Worm (Caenorhabditis elegans) whole organism, L4 larva: Measurements from ENCODE around the gene ykt-6.
A peak's percentile ranks its signal among the peaks of the same experiment; 100 is the strongest.

Experiments
- D1046.2 ChIP-seq: fragments of 200-800 bp; sonication (Bioruptor generic); IDR thresholded peaks from 2 replicates; pipeline ENCODE4 v1.3.6; 2022; ENCODE audit warnings: missing genetic modification characterization, missing compliant biosample characterization
- F10B5.3 ChIP-seq: sonication (generic microtip); optimal IDR thresholded peaks from 2 replicates; lab custom pipeline; 2016; ENCODE audit warnings: mild to moderate bottlenecking, missing genetic modification characterization, missing compliant biosample characterization
- R02D3.7 ChIP-seq: fragments of 150-350 bp; sonication (generic microtip); optimal IDR thresholded peaks from 3 replicates; lab custom pipeline; 2014; ENCODE audit warnings: missing biosample characterization, missing genetic modification characterization
- Y5F2A.4 ChIP-seq: fragments of 200-800 bp; sonication (Bioruptor generic); optimal IDR thresholded peaks from 2 replicates; lab custom pipeline; 2018; ENCODE audit warnings: mild to moderate bottlenecking, missing genetic modification characterization, missing compliant biosample characterization
- ZK337.2 ChIP-seq: fragments of 200-800 bp; sonication (Bioruptor generic); IDR thresholded peaks from 2 replicates; pipeline ENCODE4 v1.3.6; 2022; ENCODE audit warnings: missing genetic modification reagents, missing genetic modification characterization, missing compliant biosample characterization
- ZK546.5 ChIP-seq, 2 experiments: sonication (generic microtip); optimal IDR thresholded peaks; 2 replicates each; lab custom pipeline; 2017; ENCODE audit warnings: missing biosample characterization in 2 of 2, missing genetic modification characterization in 2 of 2
- ama-1 ChIP-seq: fragments of 150-350 bp; optimal IDR thresholded peaks from 2 replicates; lab custom pipeline; 2014; ENCODE audit warnings: inconsistent platforms, mixed read lengths
- attf-4 ChIP-seq: sonication (generic microtip); optimal IDR thresholded peaks from 3 replicates; lab custom pipeline; 2017; ENCODE audit warnings: missing biosample characterization, missing genetic modification characterization
- ceh-20 ChIP-seq: fragments of 200-800 bp; sonication (Bioruptor generic); IDR thresholded peaks from 2 replicates; pipeline ENCODE4 v1.3.6; 2022; ENCODE audit warnings: missing genetic modification reagents, missing genetic modification characterization, missing compliant biosample characterization
- ceh-28 ChIP-seq: fragments of 150-350 bp; optimal IDR thresholded peaks from 2 replicates; lab custom pipeline; 2014; ENCODE audit warnings: missing biosample characterization, missing genetic modification reagents, missing genetic modification characterization
- ceh-32 ChIP-seq: sonication (generic microtip); optimal IDR thresholded peaks from 2 replicates; lab custom pipeline; 2016; ENCODE audit warnings: mild to moderate bottlenecking, missing genetic modification characterization, missing compliant biosample characterization; ENCODE audit not compliant: poor library complexity
- ceh-62 ChIP-seq: sonication (generic microtip); optimal IDR thresholded peaks from 2 replicates; lab custom pipeline; 2017; ENCODE audit warnings: missing biosample characterization, missing genetic modification characterization
- cey-2 ChIP-seq: sonication (generic microtip); optimal IDR thresholded peaks from 3 replicates; lab custom pipeline; 2017; ENCODE audit warnings: missing genetic modification characterization, mild to moderate bottlenecking, missing compliant biosample characterization, antibody characterized with exemption, borderline replicate concordance; ENCODE audit not compliant: insufficient read depth
- dmd-6 ChIP-seq: fragments of 200-800 bp; sonication (Bioruptor generic); IDR thresholded peaks from 2 replicates; pipeline ENCODE4 v1.3.6; 2022; ENCODE audit warnings: missing genetic modification reagents, missing genetic modification characterization, missing compliant biosample characterization
- dmd-9 ChIP-seq: fragments of 200-800 bp; sonication (Bioruptor generic); IDR thresholded peaks from 2 replicates; pipeline ENCODE4 v1.3.6; 2022; ENCODE audit warnings: missing genetic modification reagents, missing genetic modification characterization, missing compliant biosample characterization
- dpl-1 ChIP-seq: fragments of 150-350 bp; optimal IDR thresholded peaks from 2 replicates; lab custom pipeline; 2014; ENCODE audit warnings: missing biosample characterization, missing genetic modification reagents, missing genetic modification characterization
- dve-1 ChIP-seq: sonication (generic microtip); optimal IDR thresholded peaks from 2 replicates; lab custom pipeline; 2017; ENCODE audit warnings: antibody characterized with exemption, mild to moderate bottlenecking, missing genetic modification characterization, missing compliant biosample characterization; ENCODE audit not compliant: insufficient read depth
- egl-43 ChIP-seq: fragments of 200-800 bp; sonication (Bioruptor generic); IDR thresholded peaks from 2 replicates; pipeline ENCODE4 v1.3.6; 2022; ENCODE audit warnings: missing genetic modification reagents, missing genetic modification characterization, missing compliant biosample characterization
- fkh-10 ChIP-seq: fragments of 150-350 bp; optimal IDR thresholded peaks from 2 replicates; lab custom pipeline; 2014; ENCODE audit warnings: missing biosample characterization, missing genetic modification reagents, missing genetic modification characterization
- gei-8 ChIP-seq: fragments of 200-800 bp; sonication (Bioruptor generic); optimal IDR thresholded peaks from 2 replicates; lab custom pipeline; 2018; ENCODE audit warnings: mild to moderate bottlenecking, missing genetic modification characterization, missing compliant biosample characterization
- hif-1 ChIP-seq, 2 experiments: sonication (generic microtip); optimal IDR thresholded peaks; 2 replicates each; lab custom pipeline; 2016 to 2017; ENCODE audit warnings: missing compliant biosample characterization in 2 of 2, missing genetic modification characterization in 2 of 2, missing genetic modification reagents in 2 of 2, missing genotype in 2 of 2, mild to moderate bottlenecking in 1 of 2
- hmg-1.1 ChIP-seq: fragments of 200-800 bp; sonication (Bioruptor generic); IDR thresholded peaks from 2 replicates; pipeline ENCODE4 v1.3.6; 2022; ENCODE audit warnings: missing genetic modification reagents, missing genetic modification characterization, missing compliant biosample characterization
- jun-1 ChIP-seq: fragments of 150-350 bp; optimal IDR thresholded peaks from 2 replicates; lab custom pipeline; 2014; ENCODE audit warnings: missing biosample characterization, missing genetic modification reagents, missing genetic modification characterization
- lin-1 ChIP-seq: fragments of 200-800 bp; sonication (Bioruptor generic); IDR thresholded peaks from 2 replicates; pipeline ENCODE4 v1.3.6; 2022; ENCODE audit warnings: missing genetic modification reagents, missing genetic modification characterization, missing compliant biosample characterization
- lin-15B ChIP-seq: fragments of 150-350 bp; sonication (generic microtip); optimal IDR thresholded peaks from 3 replicates; lab custom pipeline; 2014; ENCODE audit warnings: missing biosample characterization, missing genetic modification characterization
- lin-29 ChIP-seq: fragments of 200-800 bp; sonication (Bioruptor generic); IDR thresholded peaks from 2 replicates; pipeline ENCODE4 v1.3.6; 2022; ENCODE audit warnings: missing genetic modification reagents, missing genetic modification characterization, missing compliant biosample characterization
- lir-3 ChIP-seq: sonication (generic microtip); optimal IDR thresholded peaks from 2 replicates; lab custom pipeline; 2016; ENCODE audit warnings: mild to moderate bottlenecking, missing genetic modification characterization, missing compliant biosample characterization
- mdl-1 ChIP-seq, 2 experiments: fragments of 150-350 bp in 1 of 2; sonication (generic microtip) in 1 of 2; optimal IDR thresholded peaks; 2 replicates each; lab custom pipeline; 2014 to 2017; ENCODE audit warnings: missing biosample characterization in 2 of 2, missing genetic modification characterization in 2 of 2
- mxl-2 ChIP-seq: fragments of 200-800 bp; sonication (Bioruptor generic); conservative IDR thresholded peaks from 2 replicates; pipeline ENCODE4 v1.3.6; 2022; ENCODE audit warnings: missing genetic modification reagents, missing genetic modification characterization, missing compliant biosample characterization
- nhr-10 ChIP-seq: fragments of 150-350 bp; optimal IDR thresholded peaks from 2 replicates; lab custom pipeline; 2014; ENCODE audit warnings: missing biosample characterization, missing genetic modification characterization
- nhr-111 ChIP-seq: fragments of 200-800 bp; sonication (Bioruptor generic); optimal IDR thresholded peaks from 2 replicates; lab custom pipeline; 2018; ENCODE audit warnings: mild to moderate bottlenecking, missing genetic modification characterization, missing compliant biosample characterization
- nhr-25 ChIP-seq: sonication (generic microtip); optimal IDR thresholded peaks from 2 replicates; lab custom pipeline; 2017; ENCODE audit warnings: missing genetic modification characterization, mild to moderate bottlenecking, missing compliant biosample characterization, antibody characterized with exemption, moderate library complexity, borderline replicate concordance; ENCODE audit not compliant: insufficient read depth
- nhr-42 ChIP-seq: fragments of 200-800 bp; sonication (Bioruptor generic); IDR thresholded peaks from 2 replicates; pipeline ENCODE4 v1.3.6; 2022; ENCODE audit warnings: missing genetic modification characterization, missing compliant biosample characterization
- nhr-77 ChIP-seq: fragments of 150-350 bp; optimal IDR thresholded peaks from 2 replicates; lab custom pipeline; 2014; ENCODE audit warnings: missing biosample characterization, missing genetic modification characterization
- pha-4 ChIP-seq, 2 experiments: fragments of 150-350 bp in 1 of 2; fragments of 200-800 bp in 1 of 2; sonication (Bioruptor generic) in 1 of 2; IDR thresholded peaks in 1 of 2; optimal IDR thresholded peaks in 1 of 2; 2 replicates each; pipeline versions ENCODE4 v1.3.6 to Lab custom; 2014 to 2022; ENCODE audit warnings: missing genetic modification characterization in 2 of 2, missing genetic modification reagents in 2 of 2, missing biosample characterization in 1 of 2, missing compliant biosample characterization in 1 of 2
- pqm-1 ChIP-seq: sonication (generic microtip); optimal IDR thresholded peaks from 2 replicates; lab custom pipeline; 2017; ENCODE audit warnings: missing biosample characterization, missing genetic modification characterization
- saeg-2 ChIP-seq: fragments of 200-800 bp; sonication (Bioruptor generic); IDR thresholded peaks from 2 replicates; pipeline ENCODE4 v1.3.6; 2022; ENCODE audit warnings: missing genetic modification reagents, missing genetic modification characterization, missing compliant biosample characterization
- sdz-12 ChIP-seq: fragments of 200-800 bp; sonication (Bioruptor generic); optimal IDR thresholded peaks from 2 replicates; lab custom pipeline; 2018; ENCODE audit warnings: mild to moderate bottlenecking, missing genetic modification characterization, missing compliant biosample characterization
- snpc-1.2 ChIP-seq: fragments of 200-800 bp; sonication (Bioruptor generic); IDR thresholded peaks from 2 replicates; pipeline ENCODE4 v1.3.6; 2022; ENCODE audit warnings: missing genetic modification reagents, missing genetic modification characterization, missing compliant biosample characterization
- snpc-4 ChIP-seq: fragments of 150-350 bp; optimal IDR thresholded peaks from 2 replicates; lab custom pipeline; 2014; ENCODE audit warnings: missing biosample characterization, missing genetic modification characterization
- spr-1 ChIP-seq: sonication (generic microtip); optimal IDR thresholded peaks from 2 replicates; lab custom pipeline; 2016; ENCODE audit warnings: mild to moderate bottlenecking, missing genetic modification characterization, missing compliant biosample characterization
- spr-3 ChIP-seq: fragments of 200-800 bp; sonication (Bioruptor generic); optimal IDR thresholded peaks from 2 replicates; lab custom pipeline; 2018; ENCODE audit warnings: mild to moderate bottlenecking, missing genetic modification characterization, missing compliant biosample characterization
- tra-1 ChIP-seq: fragments of 200-800 bp; sonication (Bioruptor generic); IDR thresholded peaks from 2 replicates; pipeline ENCODE4 v1.3.6; 2022; ENCODE audit warnings: missing genetic modification reagents, missing genetic modification characterization, missing compliant biosample characterization
- unc-130 ChIP-seq: sonication (generic microtip); optimal IDR thresholded peaks from 2 replicates; lab custom pipeline; 2016; ENCODE audit warnings: missing genetic modification reagents, missing genetic modification characterization, missing compliant biosample characterization
- unc-39 ChIP-seq: sonication (generic microtip); optimal IDR thresholded peaks from 2 replicates; lab custom pipeline; 2017; ENCODE audit warnings: missing biosample characterization, missing genetic modification characterization
- unc-62 ChIP-seq, 3 experiments: fragments of 150-350 bp in 1 of 3; sonication (generic microtip); optimal IDR thresholded peaks in 2 of 3; peaks in 1 of 3; 1 replicate in 1 of 3; 2 replicates in 2 of 3; lab custom pipeline; 2014 to 2017; ENCODE audit warnings: missing biosample characterization in 3 of 3, missing genetic modification characterization in 3 of 3, missing genetic modification reagents in 3 of 3, missing genotype in 1 of 3
- vab-7 ChIP-seq: fragments of 200-800 bp; sonication (Bioruptor generic); IDR thresholded peaks from 2 replicates; pipeline ENCODE4 v1.3.6; 2022; ENCODE audit warnings: missing genetic modification reagents, missing genetic modification characterization, missing compliant biosample characterization
- zip-11 ChIP-seq: fragments of 200-800 bp; sonication (Bioruptor generic); IDR thresholded peaks from 2 replicates; pipeline ENCODE4 v1.3.6; 2022; ENCODE audit warnings: missing genetic modification characterization, missing compliant biosample characterization
- zip-2 ChIP-seq: fragments of 150-350 bp; optimal IDR thresholded peaks from 2 replicates; lab custom pipeline; 2014; ENCODE audit warnings: missing biosample characterization, missing genetic modification characterization

Gene ykt-6

ce11 chrIII:7278491-7278890 is 8.9 kb downstream of the ykt-6 start (continued):
- TF ChIP-seq unc-130 (no peak), snpc-1.2 (GFP tag; lab: Robert Waterston, UW) (0 out of 2 replicates have a peak, but pooled peaks have one; percentile 30), lin-1 (GFP tag; lab: Robert Waterston, UW) (peak; percentile 84), ZK546.5 (tag; optimal IDR thresholded peaks at IDR 0.05; lab: Kevin White, UChicago) (no peak), sdz-12 (peak; percentile 74), nhr-42 (GFP tag; lab: Robert Waterston, UW) (peak; percentile 81), spr-3 (GFP tag; lab: Kevin White, UChicago) (peak; percentile 28), dpl-1 (GFP tag; lab: Kevin White, UChicago) (peak; percentile 76), attf-4 (tag; lab: Kevin White, UChicago) (no peak), snpc-4 (tag; lab: Kevin White, UChicago) (peak; percentile 96), ZK337.2 (GFP tag; lab: Robert Waterston, UW) (peak; percentile 33; the same call in 1 of the 2 replicates), D1046.2 (GFP tag; lab: Robert Waterston, UW) (peak; percentile 45; the same call in 1 of the 2 replicates), egl-43 (GFP tag; lab: Robert Waterston, UW) (no peak; the same call in 1 of the 2 replicates), hmg-1.1 (GFP tag; lab: Robert Waterston, UW) (peak; percentile 75), nhr-77 (tag; lab: Kevin White, UChicago) (peak; percentile 90), Y5F2A.4 (GFP tag; lab: Kevin White, UChicago) (peak; percentile 63), unc-62 (GFP tag; optimal IDR thresholded peaks at IDR 0.05 in 1 of 2; lab: Kevin White, UChicago) (no peak), unc-62 (tag; optimal IDR thresholded peaks at IDR 0.05; lab: Kevin White, UChicago) (no peak), ceh-28 (tag; lab: Kevin White, UChicago) (no peak), lir-3 (tag; lab: Kevin White, UChicago) (peak; percentile 4), spr-1 (tag; lab: Kevin White, UChicago) (peak; percentile 20), dve-1 (tag; lab: Kevin White, UChicago) (peak; percentile 96), hif-1 (tag; optimal IDR thresholded peaks at IDR 0.05; lab: Kevin White, UChicago) (peak in 1 of 2 experiments; percentile 61), nhr-111 (no peak), F10B5.3 (tag; lab: Kevin White, UChicago) (no peak), saeg-2 (GFP tag; lab: Robert Waterston, UW) (no peak), nhr-25 (tag; lab: Kevin White, UChicago) (no peak), lin-15B (no peak), ceh-20 (GFP tag; lab: Robert Waterston, UW) (0 out of 2 replicates have a peak, but pooled peaks have one; percentile 31), ceh-32 (tag; lab: Kevin White, UChicago) (no peak), unc-39 (tag; lab: Kevin White, UChicago) (no peak), fkh-10 (peak; percentile 6), nhr-10 (tag; lab: Kevin White, UChicago) (no peak), cey-2 (tag; lab: Kevin White, UChicago) (no peak), tra-1 (peak; percentile 79; the same call in 1 of the 2 replicates), jun-1 (tag; lab: Kevin White, UChicago) (peak; percentile 60), vab-7 (GFP tag; lab: Robert Waterston, UW) (peak; percentile 63), dmd-6 (GFP tag; lab: Robert Waterston, UW) (peak; percentile 80), mxl-2 (GFP tag; lab: Robert Waterston, UW) (no peak), R02D3.7 (tag; lab: Kevin White, UChicago) (no peak), ceh-62 (tag; lab: Kevin White, UChicago) (no peak), pha-4 (GFP tag; IDR thresholded peaks at IDR 0.05; lab: Robert Waterston, UW) (no peak), pha-4 (tag; optimal IDR thresholded peaks at IDR 0.05; lab: Kevin White, UChicago) (no peak), mdl-1 (tag; optimal IDR thresholded peaks at IDR 0.05; lab: Kevin White, UChicago) (peak in 1 of 2 experiments; percentile 25), dmd-9 (GFP tag; lab: Robert Waterston, UW) (peak; percentile 67; the same call in 1 of the 2 replicates), lin-29 (no peak), zip-11 (no peak), zip-2 (peak; percentile 89), ama-1 (lab: Kevin White, UChicago) (no peak), pqm-1 (tag; lab: Kevin White, UChicago) (peak; percentile 26), gei-8 (peak; percentile 37)
